Worm (Caenorhabditis elegans): ENCODE measurements around the gene test-1.

test-1 gene

DNA sequence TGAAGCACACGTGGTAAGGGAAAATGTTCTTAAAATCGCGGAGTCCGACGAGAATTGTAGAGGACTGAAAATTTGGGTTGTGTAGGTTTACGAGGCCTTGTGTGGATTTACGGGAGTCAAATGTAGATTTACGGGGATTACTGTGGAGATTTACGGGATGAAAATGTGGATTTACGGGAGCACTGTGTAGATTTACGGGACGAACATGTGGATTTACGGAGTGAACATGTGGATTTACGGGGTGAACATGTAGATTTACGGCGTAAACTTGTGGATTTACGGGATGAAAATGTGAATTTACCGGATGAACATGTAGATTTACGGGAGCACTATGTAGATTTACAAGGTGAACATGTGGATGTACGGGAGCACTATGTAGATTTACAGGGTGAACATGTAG is 19.5 kb downstream of the test-1 start:
- TF ChIP-seq lin-39 (tag; optimal IDR thresholded peaks at IDR 0.05) (no peak), lin-13 (GFP tag; optimal IDR thresholded peaks at IDR 0.05) (no peak)

DNA sequence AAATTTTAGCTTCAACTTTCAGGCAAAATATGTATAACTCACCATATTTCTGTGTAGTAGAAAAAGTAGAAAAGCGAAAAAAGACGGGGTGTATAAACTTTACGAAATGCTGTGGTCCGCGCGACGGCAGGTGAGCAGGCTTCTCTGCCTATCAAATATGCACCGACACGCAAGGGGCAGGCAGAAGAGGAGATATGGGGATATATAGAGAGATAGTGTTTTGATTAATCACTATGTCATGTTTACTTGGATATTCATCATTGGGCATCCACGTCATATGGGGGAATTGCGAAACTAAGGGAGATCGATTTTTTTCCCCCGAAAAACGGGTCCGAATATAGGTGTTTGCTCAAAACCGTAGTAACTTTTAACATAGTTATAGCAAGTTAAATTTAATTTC is 22.3 kb downstream of the test-1 start, which contains the start of gene gcy-37:
Gene gcy-37 (minus strand): TSS at position 101 of the 400 bp plus-strand sequence.
- TF ChIP-seq snpc-4 (tag; optimal IDR thresholded peaks at IDR 0.05): no peak
- TF ChIP-seq lsy-2 (tag; optimal IDR thresholded peaks at IDR 0.05): no peak
- no peak for TF ChIP-seq mab-5 (tag; optimal IDR thresholded peaks at IDR 0.05)
- no peak for TF ChIP-seq Y55F3AM.14 (GFP tag; optimal IDR thresholded peaks at IDR 0.05)
- TF ChIP-seq fos-1 (tag; optimal IDR thresholded peaks at IDR 0.05): no peak
- no peak for TF ChIP-seq nhr-11 (tag; optimal IDR thresholded peaks at IDR 0.05)
- TF ChIP-seq elt-3 (tag; optimal IDR thresholded peaks at IDR 0.05): no peak
- TF ChIP-seq ztf-11 (tag; optimal IDR thresholded peaks at IDR 0.05): no peak
- no peak for TF ChIP-seq sem-4 (tag; optimal IDR thresholded peaks at IDR 0.05)
- TF ChIP-seq nhr-23 (tag; optimal IDR thresholded peaks at IDR 0.05): no peak
- no peak for TF ChIP-seq sma-3 (GFP tag; optimal IDR thresholded peaks at IDR 0.05)

DNA sequence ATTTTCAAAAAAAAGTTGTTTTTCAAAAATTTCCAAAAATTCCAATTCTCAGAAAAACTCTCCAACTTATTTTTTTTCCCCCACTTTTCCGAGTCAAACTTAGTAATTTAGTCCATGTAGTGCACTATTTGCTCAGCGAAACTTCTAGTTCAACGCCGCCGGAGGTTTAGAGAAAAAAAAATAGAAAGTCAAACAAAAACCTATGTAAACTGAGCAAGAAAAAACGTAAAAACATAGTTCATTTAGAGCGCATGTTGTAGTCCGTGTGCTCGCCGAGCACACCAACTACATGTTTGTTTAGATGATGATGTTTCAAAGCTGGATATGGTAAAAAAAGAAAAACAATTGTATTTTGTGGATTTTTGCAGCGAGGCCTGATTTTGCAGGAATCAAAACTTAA is 25.5 kb downstream of the test-1 start:
- TF ChIP-seq nhr-77 (tag; optimal IDR thresholded peaks at IDR 0.05): no peak
- TF ChIP-seq F13H6.1 (tag; optimal IDR thresholded peaks at IDR 0.05): peak; percentile 66
- no peak for TF ChIP-seq snpc-4 (tag; optimal IDR thresholded peaks at IDR 0.05)

DNA sequence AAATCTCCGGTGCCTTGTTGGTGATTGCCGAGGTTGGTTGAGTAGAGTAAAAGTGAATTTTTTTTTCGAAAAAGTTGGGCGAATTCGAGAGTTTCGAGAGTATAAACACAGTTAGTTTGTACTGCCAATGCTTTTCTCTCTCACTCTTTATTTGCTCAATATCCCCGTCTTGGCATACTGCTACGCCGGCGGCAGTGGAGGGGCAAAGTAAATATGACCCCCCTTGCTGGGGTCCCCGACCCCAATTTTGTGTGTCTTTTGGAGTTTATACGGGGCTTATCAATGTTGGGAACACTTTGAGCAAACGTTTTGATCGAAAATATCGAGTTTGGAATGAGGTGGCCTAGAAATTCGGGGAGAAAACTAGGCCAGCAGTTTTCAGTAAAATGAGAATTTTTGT is 31.8 kb downstream of the test-1 start, which contains the start of gene C54E4.4:
Gene C54E4.4 (minus strand): TSS at position 101 of the 400 bp plus-strand sequence.
- TF ChIP-seq F13H6.1 (tag; optimal IDR thresholded peaks at IDR 0.05): peak; percentile 14
- TF ChIP-seq ceh-16 (tag; optimal IDR thresholded peaks at IDR 0.05): no peak

DNA sequence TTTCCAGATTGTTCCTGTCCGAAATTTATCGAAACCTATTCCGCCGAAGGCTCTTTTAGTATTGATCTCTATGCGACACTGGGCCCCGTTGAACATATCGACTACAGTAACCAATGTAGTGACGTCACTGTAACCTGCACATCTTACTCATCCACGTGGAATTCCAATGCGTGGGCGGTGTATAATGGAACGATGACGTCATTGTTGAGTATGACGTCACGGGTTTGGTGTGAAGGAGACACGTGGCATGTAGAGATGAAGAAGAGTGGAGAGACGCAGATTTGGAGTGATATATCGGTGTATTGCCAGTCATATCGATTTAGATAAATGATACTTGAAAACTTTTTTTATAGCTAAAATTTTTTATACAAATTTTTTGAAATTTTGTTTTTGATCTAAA is 33.6 kb downstream of the test-1 start:
- TF ChIP-seq mbf-1 (tag; optimal IDR thresholded peaks at IDR 0.05) (no peak), alr-1 (tag; optimal IDR thresholded peaks at IDR 0.05) (no peak), nhr-21 (tag; optimal IDR thresholded peaks at IDR 0.05) (no peak), elt-3 (tag; optimal IDR thresholded peaks at IDR 0.05) (no peak), F13H6.1 (tag; optimal IDR thresholded peaks at IDR 0.05) (no peak), lin-11 (tag; optimal IDR thresholded peaks at IDR 0.05) (no peak), ztf-1 (GFP tag; conservative IDR thresholded peaks at IDR 0.05) (no peak), lsy-2 (tag; optimal IDR thresholded peaks at IDR 0.05) (no peak), mdl-1 (tag; optimal IDR thresholded peaks at IDR 0.05) (no peak)

DNA sequence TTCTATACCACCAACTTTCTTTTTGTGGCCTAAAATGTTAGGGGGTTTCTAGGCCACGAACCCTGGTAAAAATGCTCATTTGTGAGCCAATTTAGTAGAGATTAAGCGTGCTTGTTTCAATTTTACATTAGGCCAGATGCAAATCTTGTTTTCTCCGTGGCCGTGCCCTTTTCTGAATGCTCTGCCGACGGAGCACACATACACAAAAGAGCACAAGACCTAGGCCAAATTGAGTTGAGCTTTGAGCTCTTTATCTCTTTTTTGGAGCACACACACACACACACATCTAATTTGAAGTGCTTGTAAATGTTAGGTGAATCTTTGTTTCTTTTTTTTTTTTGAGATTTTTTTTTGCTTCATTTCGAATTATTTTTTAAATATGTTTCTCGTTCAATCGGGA is 36.1 kb downstream of the test-1 start:
- TF ChIP-seq unc-55 (GFP tag; optimal IDR thresholded peaks at IDR 0.05) (no peak), mbf-1 (tag; optimal IDR thresholded peaks at IDR 0.05) (no peak), elt-3 (tag; optimal IDR thresholded peaks at IDR 0.05) (no peak), R02D3.7 (tag; optimal IDR thresholded peaks at IDR 0.05) (no peak), ZK546.5 (tag; optimal IDR thresholded peaks at IDR 0.05) (no peak), Y55F3AM.14 (GFP tag; optimal IDR thresholded peaks at IDR 0.05) (no peak)

DNA sequence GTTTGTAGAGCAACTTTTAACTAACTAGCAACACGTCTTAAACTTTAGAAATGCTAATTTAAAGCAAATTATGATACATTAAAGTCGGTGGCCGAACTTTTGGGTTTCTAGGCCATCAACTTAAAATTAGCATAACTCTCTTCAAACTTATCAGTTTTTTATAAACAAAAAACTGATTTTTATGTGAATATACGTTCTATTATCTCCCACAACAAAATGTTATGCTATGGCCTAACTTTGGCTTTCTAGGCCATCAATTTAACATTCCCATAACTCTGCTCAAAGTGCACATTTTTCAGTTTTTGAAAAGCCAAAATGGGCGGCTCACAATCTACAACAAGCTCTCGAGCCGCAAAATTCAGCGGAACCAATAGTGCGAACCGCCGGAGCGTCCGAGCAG is 38.5 kb downstream of the test-1 start, which contains the start of gene C54E4.1:
Gene C54E4.1 (plus strand): TSS at position 301 of the 400 bp plus-strand sequence.
- TF ChIP-seq snpc-4 (tag; optimal IDR thresholded peaks at IDR 0.05) (no peak), ceh-82 (tag; optimal IDR thresholded peaks at IDR 0.05) (no peak), ztf-1 (GFP tag; conservative IDR thresholded peaks at IDR 0.05) (no peak), zag-1 (tag; optimal IDR thresholded peaks at IDR 0.05) (no peak), aly-2 (tag; optimal IDR thresholded peaks at IDR 0.05) (no peak), nhr-129 (tag; optimal IDR thresholded peaks at IDR 0.05) (no peak), mbf-1 (tag; optimal IDR thresholded peaks at IDR 0.05) (no peak), alr-1 (tag; optimal IDR thresholded peaks at IDR 0.05) (no peak), gmeb-1 (tag; optimal IDR thresholded peaks at IDR 0.05) (no peak), nhr-77 (tag; optimal IDR thresholded peaks at IDR 0.05) (no peak), lin-13 (GFP tag; optimal IDR thresholded peaks at IDR 0.05) (no peak)

Measured in whole organism, L2 larva.